Worm (Caenorhabditis elegans) whole organism, midembryonic: ENCODE measurements around the gene penr-1.

ENCODE experiments used
- klf-2 ChIP-seq: fragments of 200-800 bp; sonication (Bioruptor generic); conservative IDR thresholded peaks from 2 replicates; pipeline ENCODE4 v1.3.6; 2022; ENCODE audit warnings: missing genetic modification reagents, missing genetic modification characterization, missing compliant biosample characterization
- med-1 ChIP-seq: sonication (generic microtip); optimal IDR thresholded peaks from 2 replicates; lab custom pipeline; 2017; ENCODE audit warnings: missing genetic modification characterization, mild to moderate bottlenecking, missing compliant biosample characterization, antibody characterized with exemption, missing genetic modification reagents; ENCODE audit not compliant: insufficient read depth
- ref-1 ChIP-seq: fragments of 200-800 bp; sonication (Bioruptor generic); conservative IDR thresholded peaks from 2 replicates; pipeline ENCODE4 v1.3.6; 2022; ENCODE audit warnings: missing genetic modification reagents, missing genetic modification characterization, missing compliant biosample characterization
- tab-1 ChIP-seq: fragments of 200-800 bp; sonication (Bioruptor generic); IDR thresholded peaks from 2 replicates; pipeline ENCODE4 v1.3.6; 2022; ENCODE audit warnings: missing genetic modification characterization, missing compliant biosample characterization
- ztf-23 ChIP-seq: fragments of 200-800 bp; sonication (Bioruptor generic); IDR thresholded peaks from 2 replicates; pipeline ENCODE4 v1.3.6; 2022; ENCODE audit warnings: missing genetic modification reagents, missing genetic modification characterization, missing compliant biosample characterization
- ztf-29 ChIP-seq: fragments of 200-800 bp; sonication (Bioruptor generic); IDR thresholded peaks from 2 replicates; pipeline ENCODE4 v1.3.6; 2022; ENCODE audit warnings: missing genetic modification reagents, missing genetic modification characterization, missing compliant biosample characterization

DNA sequence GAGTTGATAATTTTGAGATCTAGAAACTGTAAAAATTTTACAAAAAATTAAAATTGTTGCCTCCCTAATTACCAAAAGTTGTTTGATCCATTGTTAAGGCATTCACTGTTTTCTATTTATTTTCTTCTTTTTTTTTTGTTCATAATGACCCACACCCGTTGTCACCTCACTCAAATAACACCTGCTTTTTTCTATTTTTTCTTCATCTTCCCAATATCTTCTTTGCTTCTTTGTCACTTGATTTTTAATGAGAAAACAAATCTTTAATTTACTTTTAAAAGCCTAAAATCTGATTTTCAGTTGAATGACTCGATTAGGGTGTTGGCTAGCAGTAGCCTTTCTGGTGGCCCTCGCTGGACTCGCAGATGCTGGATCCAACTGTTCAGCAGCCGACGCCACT is 34.1 kb downstream of the penr-1 start, which contains the start of gene ncx-2:
- TF ChIP-seq ztf-29 (GFP tag; lab: Robert Waterston, UW): no peak
- no peak for TF ChIP-seq tab-1
- no peak for TF ChIP-seq klf-2 (GFP tag; lab: Robert Waterston, UW)
- TF ChIP-seq ref-1 (GFP tag; lab: Robert Waterston, UW): no peak
- no peak for TF ChIP-seq med-1 (GFP tag; lab: Kevin White, UChicago)
- no peak for TF ChIP-seq ztf-23 (GFP tag; lab: Robert Waterston, UW)
